Fruit fly (Drosophila melanogaster): ENCODE measurements around the gene mus81.

Gene mus81

dm6 chrX:921359-921758 is 19.5 kb upstream of the mus81 start (continued):
- TF ChIP-seq D19B (GFP tag; optimal IDR thresholded peaks at IDR 0.05), result peak; percentile 45
- 0 out of 2 replicates have a peak, but pooled peaks have one; percentile 14 for TF ChIP-seq sob (GFP tag; IDR thresholded peaks at IDR 0.05)
- TF ChIP-seq CG11695 (GFP tag; IDR thresholded peaks at IDR 0.05), result no peak
- 0 out of 2 replicates have a peak, but pooled peaks have one; percentile 20 for TF ChIP-seq CG9932 (GFP tag; IDR thresholded peaks at IDR 0.05)
- peak in 1 of 2 experiments; percentile 25 for TF ChIP-seq bsh (GFP tag; optimal IDR thresholded peaks at IDR 0.05)
- TF ChIP-seq slbo (GFP tag; IDR thresholded peaks at IDR 0.05), result peak; percentile 52
- 0 out of 2 replicates have a peak, but pooled peaks have one; percentile 17 for TF ChIP-seq Rfx (GFP tag; IDR thresholded peaks at IDR 0.05)
- no peak for TF ChIP-seq insv (GFP tag; optimal IDR thresholded peaks at IDR 0.05)
- TF ChIP-seq Taf1 (GFP tag; IDR thresholded peaks at IDR 0.05), result no peak
- peak; percentile 53 for TF ChIP-seq CG18599 (GFP tag; optimal IDR thresholded peaks at IDR 0.05)
- 0 out of 3 replicates have a peak, but pooled peaks have one; percentile 10 for TF ChIP-seq CG11456 (GFP tag; IDR thresholded peaks at IDR 0.05)
- 0 out of 2 replicates have a peak, but pooled peaks have one; percentile 12 for TF ChIP-seq CG10366 (GFP tag; IDR thresholded peaks at IDR 0.05)
- 0 out of 3 replicates have a peak, but pooled peaks have one; percentile 26 for TF ChIP-seq dysf (GFP tag; IDR thresholded peaks at IDR 0.05)
- TF ChIP-seq CG3847 (GFP tag; IDR thresholded peaks at IDR 0.05), result peak; percentile 14; the same call in 1 of the 2 replicates
- peak; percentile 79 for TF ChIP-seq sens (GFP tag)
- TF ChIP-seq tup (GFP tag; optimal IDR thresholded peaks at IDR 0.05), result no peak
- TF ChIP-seq Xrp1 (GFP tag; IDR thresholded peaks at IDR 0.05), result peak; percentile 31; the same call in 1 of the 2 replicates
- peak; percentile 5 for TF ChIP-seq Meics (GFP tag; optimal IDR thresholded peaks at IDR 0.05)
- no peak for TF ChIP-seq prd (optimal IDR thresholded peaks at IDR 0.05)
- peak; percentile 51; the same call in 1 of the 3 replicates for TF ChIP-seq prd (GFP tag; IDR thresholded peaks at IDR 0.05)
- TF ChIP-seq CG18764 (GFP tag; optimal IDR thresholded peaks at IDR 0.05), result no peak
- TF ChIP-seq Hmr (GFP tag; optimal IDR thresholded peaks at IDR 0.05), result peak; percentile 5
- no peak for TF ChIP-seq NFAT (GFP tag; IDR thresholded peaks at IDR 0.05)
- TF ChIP-seq row (GFP tag; IDR thresholded peaks at IDR 0.05), result peak; percentile 60; the same call in 2 of the 3 replicates
- TF ChIP-seq gcm (GFP tag; optimal IDR thresholded peaks at IDR 0.05), result no peak
- peak; percentile 3 for TF ChIP-seq CG12391 (tag; optimal IDR thresholded peaks at IDR 0.05)
- TF ChIP-seq Ptx1 (GFP tag; IDR thresholded peaks at IDR 0.05), result peak; percentile 40; the same call in 1 of the 2 replicates
- TF ChIP-seq CG7372 (GFP tag; IDR thresholded peaks at IDR 0.05), result no peak

- TF ChIP-seq CG12659 (GFP tag; optimal IDR thresholded peaks at IDR 0.05), result peak; percentile 1
- TF ChIP-seq br (optimal IDR thresholded peaks at IDR 0.05), result no peak
- no peak for TF ChIP-seq CG17568 (GFP tag; optimal IDR thresholded peaks at IDR 0.05)
- TF ChIP-seq CG4617 (GFP tag; optimal IDR thresholded peaks at IDR 0.05; ENCODE audit: borderline replicate concordance), result peak; percentile 54
- no peak for TF ChIP-seq unpg (GFP tag; optimal IDR thresholded peaks at IDR 0.05)
- TF ChIP-seq schlank (tag; optimal IDR thresholded peaks at IDR 0.05), result no peak
- TF ChIP-seq CG12299 (tag; optimal IDR thresholded peaks at IDR 0.05), result no peak
- peak; percentile 12 for TF ChIP-seq CG1603 (tag; optimal IDR thresholded peaks at IDR 0.05)
- no peak for TF ChIP-seq CG7556 (GFP tag; optimal IDR thresholded peaks at IDR 0.05)
- TF ChIP-seq HLH4C (GFP tag; IDR thresholded peaks at IDR 0.05; ENCODE audit: partially characterized antibody), result peak; percentile 41; the same call in 1 of the 3 replicates
- no peak for TF ChIP-seq Max (GFP tag; optimal IDR thresholded peaks at IDR 0.05)
- TF ChIP-seq YL-1 (GFP tag; optimal IDR thresholded peaks at IDR 0.05), result no peak
- peak; percentile 86 for TF ChIP-seq Myb (GFP tag; optimal IDR thresholded peaks at IDR 0.05)
- no peak for TF ChIP-seq Hr51 (GFP tag; optimal IDR thresholded peaks at IDR 0.05)
- no peak for TF ChIP-seq vnd (GFP tag; IDR thresholded peaks at IDR 0.05; ENCODE audit: partially characterized antibody)
- no peak for TF ChIP-seq CG4730 (GFP tag; IDR thresholded peaks at IDR 0.05)
- no peak for TF ChIP-seq CG10959 (GFP tag; IDR thresholded peaks at IDR 0.05)
- TF ChIP-seq rib (GFP tag; IDR thresholded peaks at IDR 0.05), result no peak
- no peak for TF ChIP-seq CG7928 (GFP tag; optimal IDR thresholded peaks at IDR 0.05)
- TF ChIP-seq sob (GFP tag; IDR thresholded peaks at IDR 0.05), result no peak
- peak; percentile 12 for TF ChIP-seq pzg (GFP tag; optimal IDR thresholded peaks at IDR 0.05)
- TF ChIP-seq CG2889 (GFP tag; IDR thresholded peaks at IDR 0.05), result no peak
- TF ChIP-seq crc (GFP tag; optimal IDR thresholded peaks at IDR 0.05), result no peak
- TF ChIP-seq CG12104 (GFP tag; optimal IDR thresholded peaks at IDR 0.05), result no peak
Measured at dm6 chrX:927209-927862, 13.5 kb upstream of the mus81 start, which contains the start of gene Lztr1. TSS of gene Lztr1 (minus strand) at chrX:927582.
